Fruit fly (Drosophila melanogaster): ENCODE measurements around the gene CG14147.

Gene CG14147

dm6 chr3L:11004739-11005476, 32.5 kb downstream of the CG14147 start:
- peak; percentile 55 for TF ChIP-seq cic (GFP tag; optimal IDR thresholded peaks at IDR 0.05)
- TF ChIP-seq pad (GFP tag; optimal IDR thresholded peaks at IDR 0.05) = no peak
- no peak for TF ChIP-seq Clk (GFP tag; optimal IDR thresholded peaks at IDR 0.05)

dm6 chr3L:11006433-11006832, 34.0 kb downstream of the CG14147 start:
- TF ChIP-seq kay (GFP tag; ENCODE audit: borderline replicate concordance) (peak; percentile 10), Crg-1 (GFP tag; optimal IDR thresholded peaks at IDR 0.05) (no peak)

dm6 chr3L:11007786-11008185, 35.3 kb downstream of the CG14147 start:
- TF ChIP-seq pad (GFP tag; optimal IDR thresholded peaks at IDR 0.05) = no peak
- no peak for TF ChIP-seq CG7045 (GFP tag; optimal IDR thresholded peaks at IDR 0.05)
- no peak for TF ChIP-seq bab1 (GFP tag; optimal IDR thresholded peaks at IDR 0.05)
- no peak for TF ChIP-seq Mnt (GFP tag; optimal IDR thresholded peaks at IDR 0.05)
- no peak for TF ChIP-seq Crg-1 (GFP tag; optimal IDR thresholded peaks at IDR 0.05)
- TF ChIP-seq CG11617 (GFP tag; optimal IDR thresholded peaks at IDR 0.05) = no peak
- TF ChIP-seq CG7101 (tag; optimal IDR thresholded peaks at IDR 0.05) = no peak
- no peak for TF ChIP-seq CG14711 (tag; optimal IDR thresholded peaks at IDR 0.05)
- TF ChIP-seq CG12768 (GFP tag; optimal IDR thresholded peaks at IDR 0.05) = no peak

dm6 chr3L:11009000-11009794, 36.7 kb downstream of the CG14147 start, which contains the start of gene klu:
klu (minus strand) TSS chr3L:11009188.
- peak; percentile 49 for TF ChIP-seq CG7045 (GFP tag; optimal IDR thresholded peaks at IDR 0.05)
- no peak for TF ChIP-seq CG5204 (GFP tag; optimal IDR thresholded peaks at IDR 0.05)
- peak; percentile 22 for TF ChIP-seq CG33017 (tag; optimal IDR thresholded peaks at IDR 0.05)
- TF ChIP-seq CG14711 (tag; optimal IDR thresholded peaks at IDR 0.05) = no peak
- no peak for TF ChIP-seq Crg-1 (GFP tag; optimal IDR thresholded peaks at IDR 0.05)
- no peak for TF ChIP-seq ovo (GFP tag; optimal IDR thresholded peaks at IDR 0.05)
- TF ChIP-seq cnc (optimal IDR thresholded peaks at IDR 0.05) = no peak
- no peak for TF ChIP-seq kay (GFP tag; ENCODE audit: borderline replicate concordance)
- peak; percentile 28 for TF ChIP-seq CG12768 (GFP tag; optimal IDR thresholded peaks at IDR 0.05)
- TF ChIP-seq Clk (GFP tag; optimal IDR thresholded peaks at IDR 0.05) = no peak
- TF ChIP-seq Hr96 (GFP tag; optimal IDR thresholded peaks at IDR 0.05) = no peak
- TF ChIP-seq Mnt (GFP tag; optimal IDR thresholded peaks at IDR 0.05) = peak; percentile 52
- peak; percentile 75 for TF ChIP-seq cic (GFP tag; optimal IDR thresholded peaks at IDR 0.05)
- TF ChIP-seq pad (GFP tag; optimal IDR thresholded peaks at IDR 0.05) = no peak
- no peak for TF ChIP-seq CG1620 (GFP tag; optimal IDR thresholded peaks at IDR 0.05)
- TF ChIP-seq tj (GFP tag; optimal IDR thresholded peaks at IDR 0.05) = peak; percentile 52
- TF ChIP-seq CG7101 (tag; optimal IDR thresholded peaks at IDR 0.05) = no peak
- no peak for TF ChIP-seq bab1 (GFP tag; optimal IDR thresholded peaks at IDR 0.05)
- TF ChIP-seq toe (GFP tag; optimal IDR thresholded peaks at IDR 0.05) = no peak

- TF ChIP-seq kay (GFP tag; ENCODE audit: borderline replicate concordance) (no peak), CG7045 (GFP tag; optimal IDR thresholded peaks at IDR 0.05) (peak; percentile 82), Hr96 (GFP tag; optimal IDR thresholded peaks at IDR 0.05) (peak; percentile 64), cic (GFP tag; optimal IDR thresholded peaks at IDR 0.05) (peak; percentile 98), CG7101 (tag; optimal IDR thresholded peaks at IDR 0.05) (peak; percentile 11), toe (GFP tag; optimal IDR thresholded peaks at IDR 0.05) (peak; percentile 53), Clk (GFP tag; optimal IDR thresholded peaks at IDR 0.05) (peak; percentile 58), ovo (GFP tag; optimal IDR thresholded peaks at IDR 0.05) (peak; percentile 31), bab1 (GFP tag; optimal IDR thresholded peaks at IDR 0.05) (no peak), Crg-1 (GFP tag; optimal IDR thresholded peaks at IDR 0.05) (no peak), CG12768 (GFP tag; optimal IDR thresholded peaks at IDR 0.05) (peak; percentile 92), cnc (optimal IDR thresholded peaks at IDR 0.05) (no peak), tj (GFP tag; optimal IDR thresholded peaks at IDR 0.05) (peak; percentile 70), CG5204 (GFP tag; optimal IDR thresholded peaks at IDR 0.05) (peak; percentile 7), CG11617 (GFP tag; optimal IDR thresholded peaks at IDR 0.05) (peak; percentile 69), CG33017 (tag; optimal IDR thresholded peaks at IDR 0.05) (peak; percentile 36), Mnt (GFP tag; optimal IDR thresholded peaks at IDR 0.05) (peak; percentile 72)
Measured at dm6 chr3L:11010410-11010827, 38.0 kb downstream of the CG14147 start.

dm6 chr3L:11011610-11012202, 39.3 kb downstream of the CG14147 start:
- no peak for TF ChIP-seq CG14711 (tag; optimal IDR thresholded peaks at IDR 0.05)
- no peak for TF ChIP-seq toe (GFP tag; optimal IDR thresholded peaks at IDR 0.05)
- TF ChIP-seq kay (GFP tag; ENCODE audit: borderline replicate concordance) = no peak
